Worm (Caenorhabditis elegans): Measurements from ENCODE around the gene aex-2.
A peak's percentile ranks its signal among the peaks of the same experiment; 100 is the strongest.

- no peak for TF ChIP-seq mab-9 (GFP tag; IDR thresholded peaks at IDR 0.05)
- no peak for TF ChIP-seq nhr-47 (tag; optimal IDR thresholded peaks at IDR 0.05)
- no peak for TF ChIP-seq mdl-1 (tag; optimal IDR thresholded peaks at IDR 0.05)
- no peak for TF ChIP-seq jun-1 (tag; optimal IDR thresholded peaks at IDR 0.05)
- TF ChIP-seq tbx-2 (tag; optimal IDR thresholded peaks at IDR 0.05) = no peak
- peak in 1 of 2 experiments; percentile 5 for TF ChIP-seq lin-35 (GFP tag; optimal IDR thresholded peaks at IDR 0.05)
- no peak for TF ChIP-seq nhr-28 (tag; optimal IDR thresholded peaks at IDR 0.05)
- TF ChIP-seq ceh-82 (tag; optimal IDR thresholded peaks at IDR 0.05) = peak in 1 of 3 experiments; percentile 2
- no peak for TF ChIP-seq unc-98 (GFP tag; IDR thresholded peaks at IDR 0.05)
- no peak for TF ChIP-seq nhr-77 (tag; optimal IDR thresholded peaks at IDR 0.05)
- TF ChIP-seq dsc-1 (tag; optimal IDR thresholded peaks at IDR 0.05) = no peak
- TF ChIP-seq ces-1 (GFP tag; optimal IDR thresholded peaks at IDR 0.05) = no peak
- no peak for TF ChIP-seq fos-1 (tag; optimal IDR thresholded peaks at IDR 0.05)
- TF ChIP-seq vab-15 (tag; optimal IDR thresholded peaks at IDR 0.05) = no peak
Observed at ce11 chrX:9637137-9637536, 15.8 kb downstream of the aex-2 start.
